Worm (Caenorhabditis elegans) whole organism, L2 larva: Measurements from ENCODE around the gene rpoa-1.

Experiments used
- nhr-129 ChIP-seq: fragments of 150-350 bp; optimal IDR thresholded peaks from 2 replicates; lab custom pipeline; 2014; ENCODE audit warnings: missing biosample characterization, missing genetic modification characterization
- skn-1 ChIP-seq: sonication (generic microtip); optimal IDR thresholded peaks from 2 replicates; lab custom pipeline; 2017; ENCODE audit warnings: missing biosample characterization, missing genetic modification characterization
- unc-55 ChIP-seq: fragments of 150-350 bp; sonication (generic microtip); optimal IDR thresholded peaks from 3 replicates; lab custom pipeline; 2014; ENCODE audit warnings: missing biosample characterization, missing genetic modification reagents, missing genetic modification characterization

rpoa-1 gene

ce11 chrII:13624330-13624729 lies 70.3 kb downstream of the rpoa-1 start, which contains the start of gene gst-16:
gst-16 (minus strand) TSS chrII:13624440.
- no peak for TF ChIP-seq unc-55
- peak; percentile 70 for TF ChIP-seq skn-1 (tag; lab: Kevin White, UChicago)
- TF ChIP-seq nhr-129 (tag; lab: Kevin White, UChicago): no peak
